Worm (Caenorhabditis elegans): ENCODE data around the gene ints-7.
"Not testable (repeated sequence)": the region's sequence is repeated elsewhere in the genome, so short reads cannot be mapped to it uniquely, and the experiment has no call there.

The ints-7 gene

ce11 chrII:11582698-11583097 is at the start of gene ints-7:
Gene ints-7 (plus strand): TSS chrII:11582849.
- TF ChIP-seq lin-11 (tag; optimal IDR thresholded peaks at IDR 0.05) (no peak), ceh-82 (tag; optimal IDR thresholded peaks at IDR 0.05) (no peak), nhr-11 (tag; optimal IDR thresholded peaks at IDR 0.05) (no peak), fos-1 (tag; optimal IDR thresholded peaks at IDR 0.05) (no peak), nhr-77 (tag; optimal IDR thresholded peaks at IDR 0.05) (no peak), F13H6.1 (tag; optimal IDR thresholded peaks at IDR 0.05) (no peak), ztf-11 (tag; optimal IDR thresholded peaks at IDR 0.05) (no peak), mab-5 (tag; optimal IDR thresholded peaks at IDR 0.05) (no peak), unc-39 (tag; optimal IDR thresholded peaks at IDR 0.05) (no peak), peb-1 (tag; optimal IDR thresholded peaks at IDR 0.05) (no peak), blmp-1 (tag; optimal IDR thresholded peaks at IDR 0.05; ENCODE audit: insufficient read depth) (no peak), ztf-4 (tag; optimal IDR thresholded peaks at IDR 0.05) (no peak), elt-1 (tag; optimal IDR thresholded peaks at IDR 0.05) (no peak), nhr-12 (tag; optimal IDR thresholded peaks at IDR 0.05) (no peak), crh-2 (tag; optimal IDR thresholded peaks at IDR 0.05) (no peak), ceh-16 (tag; optimal IDR thresholded peaks at IDR 0.05) (no peak), lin-13 (GFP tag; optimal IDR thresholded peaks at IDR 0.05) (no peak)

DNA sequence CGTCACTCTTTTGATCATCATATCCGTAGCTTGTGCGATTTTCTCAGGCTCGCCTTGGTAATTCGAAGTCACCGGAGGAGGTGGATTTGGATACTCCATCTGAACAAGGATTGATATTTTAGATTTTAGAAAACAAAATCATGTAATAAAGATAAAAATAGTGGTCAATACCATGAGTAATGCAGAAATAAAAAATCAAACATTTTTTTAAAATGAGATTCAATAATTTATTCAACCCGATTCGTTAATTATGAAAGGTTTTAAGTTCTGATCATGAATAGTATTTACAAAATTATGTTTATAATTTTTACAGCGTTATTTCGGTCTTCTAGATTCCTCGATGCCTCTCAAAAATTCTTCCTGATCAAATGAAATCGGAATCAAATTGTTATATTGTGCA is 48.9 kb upstream of the ints-7 start, which contains the start of gene mdt-8:
Gene mdt-8, minus strand, starts transcription at position 101 of the 400 bp plus-strand sequence.
- TF ChIP-seq unc-39 (tag; optimal IDR thresholded peaks at IDR 0.05) (no peak), ztf-4 (tag; optimal IDR thresholded peaks at IDR 0.05) (no peak), nhr-25 (tag; optimal IDR thresholded peaks at IDR 0.05) (no peak), peb-1 (tag; optimal IDR thresholded peaks at IDR 0.05) (no peak), sma-3 (GFP tag; optimal IDR thresholded peaks at IDR 0.05) (no peak), mbf-1 (tag; optimal IDR thresholded peaks at IDR 0.05) (no peak), aly-2 (tag; optimal IDR thresholded peaks at IDR 0.05) (no peak), unc-55 (GFP tag; optimal IDR thresholded peaks at IDR 0.05) (no peak), C34F6.9 (tag; optimal IDR thresholded peaks at IDR 0.05) (no peak), skn-1 (tag; optimal IDR thresholded peaks at IDR 0.05) (no peak), dmd-4 (tag; optimal IDR thresholded peaks at IDR 0.05) (no peak), unc-62 (GFP tag; optimal IDR thresholded peaks at IDR 0.05) (no peak), ceh-16 (tag; optimal IDR thresholded peaks at IDR 0.05) (no peak), ztf-11 (tag; optimal IDR thresholded peaks at IDR 0.05) (no peak), F13H6.1 (tag; optimal IDR thresholded peaks at IDR 0.05) (no peak), gmeb-1 (tag; optimal IDR thresholded peaks at IDR 0.05) (no peak), ama-1 (optimal IDR thresholded peaks at IDR 0.05) (no peak)

DNA sequence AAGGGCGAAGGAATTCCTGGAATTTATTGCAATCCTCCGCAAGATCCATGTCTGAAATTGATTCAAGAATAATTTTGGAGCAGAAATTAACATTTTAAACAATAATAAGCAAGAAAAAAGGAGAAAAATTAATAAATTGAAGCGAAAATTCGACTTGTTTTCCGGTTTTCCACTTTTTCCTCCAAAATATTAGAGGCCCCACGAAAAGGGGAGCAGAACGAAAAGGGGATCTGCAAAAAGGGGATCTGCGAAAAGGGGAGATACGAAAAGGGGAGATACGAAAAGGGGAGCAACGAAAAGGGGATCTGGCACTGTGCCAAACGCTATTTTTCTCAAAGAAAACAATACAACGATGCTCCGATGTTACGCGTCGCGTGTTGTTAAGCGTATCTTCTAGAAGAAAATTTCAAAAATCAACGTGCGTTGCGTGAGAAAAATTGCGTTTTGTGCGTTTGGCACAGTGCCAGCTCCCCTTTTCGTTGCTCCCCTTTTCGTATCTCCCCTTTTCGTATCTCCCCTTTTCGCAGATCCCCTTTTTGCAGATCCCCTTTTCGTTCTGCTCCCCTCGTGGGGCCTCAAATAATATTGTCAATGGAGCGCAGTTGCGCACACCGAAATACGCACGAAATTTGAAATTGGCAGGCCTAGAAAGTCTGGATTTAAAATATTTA is 48.1 kb upstream of the ints-7 start, which contains the start of gene Y62F5A.12:
Gene Y62F5A.12, minus strand, starts transcription at position 51 of the 671 bp plus-strand sequence.
- TF ChIP-seq nhr-6 (tag; optimal IDR thresholded peaks at IDR 0.05) (peak; percentile 5), ztf-4 (tag; optimal IDR thresholded peaks at IDR 0.05) (peak; percentile 49), nhr-21 (tag; optimal IDR thresholded peaks at IDR 0.05) (peak; percentile 54), fos-1 (tag; optimal IDR thresholded peaks at IDR 0.05) (peak; percentile 12), mdl-1 (tag; optimal IDR thresholded peaks at IDR 0.05) (peak in 1 of 2 experiments; percentile 58), lin-11 (tag; optimal IDR thresholded peaks at IDR 0.05) (peak; percentile 39), sma-3 (GFP tag; optimal IDR thresholded peaks at IDR 0.05) (peak; percentile 94), Y55F3AM.14 (GFP tag; optimal IDR thresholded peaks at IDR 0.05) (peak; percentile 73), snpc-4 (tag; optimal IDR thresholded peaks at IDR 0.05) (peak; percentile 10), sem-4 (tag; optimal IDR thresholded peaks at IDR 0.05) (peak; percentile 50), C34F6.9 (tag; optimal IDR thresholded peaks at IDR 0.05) (peak; percentile 62), ceh-82 (tag; optimal IDR thresholded peaks at IDR 0.05) (peak; percentile 65), egl-27 (tag; optimal IDR thresholded peaks at IDR 0.05) (peak; percentile 64), mab-5 (tag; optimal IDR thresholded peaks at IDR 0.05) (peak; percentile 5), sma-9 (GFP tag; optimal IDR thresholded peaks at IDR 0.05) (peak; percentile 88), lin-13 (GFP tag; optimal IDR thresholded peaks at IDR 0.05) (peak; percentile 88), zag-1 (tag; optimal IDR thresholded peaks at IDR 0.05) (peak; percentile 2), crh-2 (tag; optimal IDR thresholded peaks at IDR 0.05) (peak; percentile 71), nhr-25 (tag; optimal IDR thresholded peaks at IDR 0.05) (peak; percentile 52), F13H6.1 (tag; optimal IDR thresholded peaks at IDR 0.05) (peak; percentile 89), gmeb-1 (tag; optimal IDR thresholded peaks at IDR 0.05) (peak; percentile 86), lsy-2 (tag; optimal IDR thresholded peaks at IDR 0.05) (peak; percentile 59 to 81), nhr-129 (tag; optimal IDR thresholded peaks at IDR 0.05) (peak; percentile 69), ZK546.5 (tag; optimal IDR thresholded peaks at IDR 0.05) (peak; percentile 38), unc-55 (GFP tag; optimal IDR thresholded peaks at IDR 0.05) (peak; percentile 68)
- TF ChIP-seq sma-9 (tag; optimal IDR thresholded peaks at IDR 0.05): not testable (repeated sequence)

Data from whole organism, L2 larva.